Fruit fly (Drosophila melanogaster): ENCODE results near the gene CG31370.

The CG31370 gene

dm6 chr3R:25309175-25309574 is 6.9 kb downstream of the CG31370 start:
- TF ChIP-seq Rel (GFP tag; optimal IDR thresholded peaks at IDR 0.05), result no peak
- TF ChIP-seq Rel (tag; optimal IDR thresholded peaks at IDR 0.05), result no peak
- TF ChIP-seq OdsH (GFP tag; optimal IDR thresholded peaks at IDR 0.05), result no peak
- no peak for TF ChIP-seq dl (GFP tag; optimal IDR thresholded peaks at IDR 0.05; ENCODE audit: insufficient read depth in 1 of 2, partially characterized antibody in 2 of 2)
- TF ChIP-seq Vsx2 (GFP tag; optimal IDR thresholded peaks at IDR 0.05; ENCODE audit: partially characterized antibody), result no peak
- no peak for TF ChIP-seq fru (GFP tag; optimal IDR thresholded peaks at IDR 0.05)
- TF ChIP-seq Hr83 (GFP tag; optimal IDR thresholded peaks at IDR 0.05; ENCODE audit: poor library complexity, severe bottlenecking), result no peak
- TF ChIP-seq woc (GFP tag; optimal IDR thresholded peaks at IDR 0.05), result no peak
- no peak for TF ChIP-seq Hr78 (GFP tag; optimal IDR thresholded peaks at IDR 0.05)
- no peak for TF ChIP-seq dmrt93B (GFP tag; optimal IDR thresholded peaks at IDR 0.05)

DNA sequence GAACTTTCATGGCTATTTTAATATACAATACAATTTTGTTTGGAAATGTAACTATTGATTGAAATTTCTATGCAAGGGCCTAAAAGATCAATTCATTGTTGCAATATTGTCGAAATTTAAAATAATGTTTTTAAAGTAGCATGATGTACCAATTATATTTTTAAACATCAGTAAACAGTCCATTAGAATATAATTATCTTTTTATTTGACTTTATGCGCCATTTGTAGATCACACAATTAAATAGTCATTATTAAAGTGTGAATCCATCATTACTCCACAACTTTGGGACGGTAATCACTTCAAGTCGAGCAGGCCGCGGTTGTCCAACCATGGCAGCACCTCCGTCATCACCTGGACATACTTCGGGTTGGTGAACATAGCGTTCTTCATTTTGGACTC is 8.6 kb downstream of the CG31370 start, which contains the start of gene CG31099:
TSS of gene CG31099 (minus strand) at position 101 of the 400 bp plus-strand sequence.
- no peak for TF ChIP-seq dmrt93B (GFP tag; optimal IDR thresholded peaks at IDR 0.05)

dm6 chr3R:25312583-25312982 is 10.3 kb downstream of the CG31370 start:
- TF ChIP-seq CrebA (GFP tag; optimal IDR thresholded peaks at IDR 0.05; ENCODE audit: borderline replicate concordance), result no peak
- no peak for TF ChIP-seq Myc (optimal IDR thresholded peaks at IDR 0.05)
- TF ChIP-seq Rel (GFP tag; optimal IDR thresholded peaks at IDR 0.05), result no peak
- no peak for TF ChIP-seq Rel (tag; optimal IDR thresholded peaks at IDR 0.05)
- TF ChIP-seq sv (GFP tag; optimal IDR thresholded peaks at IDR 0.05), result no peak
- no peak for TF ChIP-seq CG9705 (GFP tag; optimal IDR thresholded peaks at IDR 0.05)
- TF ChIP-seq sage (GFP tag; optimal IDR thresholded peaks at IDR 0.05), result no peak
- no peak for TF ChIP-seq Mio (GFP tag; optimal IDR thresholded peaks at IDR 0.05)
- no peak for TF ChIP-seq OdsH (GFP tag; optimal IDR thresholded peaks at IDR 0.05)
- no peak for TF ChIP-seq N (GFP tag; optimal IDR thresholded peaks at IDR 0.05)
- TF ChIP-seq brk (GFP tag; optimal IDR thresholded peaks at IDR 0.05), result no peak
- TF ChIP-seq rgr (GFP tag; optimal IDR thresholded peaks at IDR 0.05), result no peak
- no peak for TF ChIP-seq fru (GFP tag; optimal IDR thresholded peaks at IDR 0.05)
- TF ChIP-seq psq (GFP tag; optimal IDR thresholded peaks at IDR 0.05), result no peak
- TF ChIP-seq ey (GFP tag; optimal IDR thresholded peaks at IDR 0.05), result no peak
- TF ChIP-seq dsf (GFP tag; optimal IDR thresholded peaks at IDR 0.05; ENCODE audit: borderline replicate concordance), result no peak
- no peak for TF ChIP-seq woc (GFP tag; optimal IDR thresholded peaks at IDR 0.05)
- no peak for TF ChIP-seq GATAd (GFP tag; optimal IDR thresholded peaks at IDR 0.05)

DNA sequence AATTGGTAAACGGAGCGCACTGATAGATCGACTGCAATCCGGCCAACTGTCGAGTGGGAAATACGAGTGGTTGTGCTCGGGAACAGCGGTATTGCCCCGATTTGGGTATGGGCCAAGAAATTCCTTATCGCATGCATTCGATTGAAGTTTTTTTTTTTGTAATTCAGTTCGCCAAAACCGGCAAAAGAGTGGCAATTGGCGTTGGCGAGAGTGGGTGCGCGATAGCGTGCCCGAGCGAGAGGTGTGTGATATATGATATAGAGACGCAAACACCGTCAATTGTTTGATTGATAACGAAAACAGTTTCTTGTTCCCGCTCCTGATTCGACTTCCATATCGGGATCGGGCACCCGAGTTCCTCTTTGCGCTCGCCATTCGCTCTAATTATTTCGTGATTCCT is 11.5 kb downstream of the CG31370 start, which contains the start of gene CG31087:
TSS of gene CG31087 (minus strand) at position 63 of the 400 bp plus-strand sequence.
- TF ChIP-seq h (GFP tag; optimal IDR thresholded peaks at IDR 0.05), result peak; percentile 19
- TF ChIP-seq Vsx2 (GFP tag; optimal IDR thresholded peaks at IDR 0.05; ENCODE audit: partially characterized antibody), result peak; percentile 40
- TF ChIP-seq Hnf4 (GFP tag; optimal IDR thresholded peaks at IDR 0.05), result no peak
- TF ChIP-seq lola (GFP tag; optimal IDR thresholded peaks at IDR 0.05), result no peak
- no peak for TF ChIP-seq dl (GFP tag; optimal IDR thresholded peaks at IDR 0.05; ENCODE audit: insufficient read depth in 1 of 2, partially characterized antibody in 2 of 2)
- TF ChIP-seq CG9705 (GFP tag; optimal IDR thresholded peaks at IDR 0.05), result no peak
- no peak for TF ChIP-seq Rel (GFP tag; optimal IDR thresholded peaks at IDR 0.05)
- TF ChIP-seq Rel (tag; optimal IDR thresholded peaks at IDR 0.05), result peak; percentile 91
- peak; percentile 81 for TF ChIP-seq psq (GFP tag; optimal IDR thresholded peaks at IDR 0.05)

DNA sequence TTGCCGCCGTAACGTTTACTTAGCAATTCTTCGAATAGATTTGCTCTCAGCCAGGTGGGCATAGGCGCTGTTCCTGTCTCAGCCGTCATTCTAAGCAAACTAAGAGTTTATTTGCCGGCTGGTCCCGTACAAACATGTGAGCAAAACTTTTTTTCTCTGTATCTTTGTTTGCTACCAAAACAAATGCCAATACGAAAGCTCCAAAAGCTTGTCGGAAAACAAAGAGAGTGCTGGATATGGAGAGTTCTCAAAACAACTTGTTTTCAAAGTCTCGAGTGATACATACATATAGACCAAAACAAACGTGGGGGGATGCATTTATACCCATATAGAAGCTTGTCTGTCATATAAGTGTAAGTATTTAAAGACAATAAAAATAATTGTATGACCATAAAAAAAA is 13.8 kb downstream of the CG31370 start, which contains the start of gene CG10559:
TSS of gene CG10559 (minus strand) at position 101 of the 400 bp plus-strand sequence.
- TF ChIP-seq Dif (GFP tag; optimal IDR thresholded peaks at IDR 0.05; ENCODE audit: partially characterized antibody) (peak; percentile 49), Hr83 (GFP tag; optimal IDR thresholded peaks at IDR 0.05; ENCODE audit: poor library complexity, severe bottlenecking) (no peak)

- TF ChIP-seq sv (GFP tag; optimal IDR thresholded peaks at IDR 0.05) (no peak), jim (GFP tag; optimal IDR thresholded peaks at IDR 0.05) (no peak), Hnf4 (GFP tag; optimal IDR thresholded peaks at IDR 0.05) (no peak), Abd-B (GFP tag; optimal IDR thresholded peaks at IDR 0.05) (no peak), h (GFP tag; optimal IDR thresholded peaks at IDR 0.05) (no peak), br (GFP tag; optimal IDR thresholded peaks at IDR 0.05) (no peak), foxo (GFP tag; optimal IDR thresholded peaks at IDR 0.05) (no peak), pan (optimal IDR thresholded peaks at IDR 0.05) (no peak), fru (GFP tag; optimal IDR thresholded peaks at IDR 0.05) (no peak), rgr (GFP tag; optimal IDR thresholded peaks at IDR 0.05) (no peak), Hr78 (GFP tag; optimal IDR thresholded peaks at IDR 0.05) (no peak), N (GFP tag; optimal IDR thresholded peaks at IDR 0.05) (no peak), usp (GFP tag; optimal IDR thresholded peaks at IDR 0.05) (no peak), Vsx2 (GFP tag; optimal IDR thresholded peaks at IDR 0.05; ENCODE audit: partially characterized antibody) (no peak), Mio (GFP tag; optimal IDR thresholded peaks at IDR 0.05) (no peak)
These were observed 15.7 kb downstream of the CG31370 start, which contains the start of gene CG10553 for dm6 chr3R:25318011-25318410. TSS of gene CG10553 (minus strand) at chr3R:25318111.

Data from whole organism, wandering third instar larva.